Worm (Caenorhabditis elegans) whole organism, L4 larva: ENCODE results near the gene C05A9.2.
A peak's percentile ranks its signal among the peaks of the same experiment; 100 is the strongest.

ENCODE experiments used
- D1046.2 ChIP-seq: fragments of 200-800 bp; sonication (Bioruptor generic); IDR thresholded peaks from 2 replicates; pipeline ENCODE4 v1.3.6; 2022; ENCODE audit warnings: missing genetic modification characterization, missing compliant biosample characterization
- F26F4.8 ChIP-seq: fragments of 200-800 bp; sonication (Bioruptor generic); conservative IDR thresholded peaks from 2 replicates; pipeline ENCODE4 v1.3.6; 2022; ENCODE audit warnings: missing genetic modification characterization, missing compliant biosample characterization
- T26A8.4 ChIP-seq: fragments of 200-800 bp; sonication (Bioruptor generic); IDR thresholded peaks from 2 replicates; pipeline ENCODE4 v1.3.6; 2022; ENCODE audit warnings: missing genetic modification characterization, missing compliant biosample characterization
- Y105C5A.15 ChIP-seq: fragments of 200-800 bp; sonication (Bioruptor generic); IDR thresholded peaks from 2 replicates; pipeline ENCODE4 v1.3.6; 2022; ENCODE audit warnings: missing genetic modification characterization, missing compliant biosample characterization
- Y5F2A.4 ChIP-seq: fragments of 200-800 bp; sonication (Bioruptor generic); optimal IDR thresholded peaks from 2 replicates; lab custom pipeline; 2018; ENCODE audit warnings: mild to moderate bottlenecking, missing genetic modification characterization, missing compliant biosample characterization
- ZK546.5 ChIP-seq, 2 experiments: sonication (generic microtip); optimal IDR thresholded peaks; 2 replicates each; lab custom pipeline; 2017; ENCODE audit warnings: missing biosample characterization in 2 of 2, missing genetic modification characterization in 2 of 2
- aha-1 ChIP-seq: fragments of 150-350 bp; peaks from one replicate; lab custom pipeline; 2014; ENCODE audit warnings: missing biosample characterization, missing genetic modification characterization
- ceh-20 ChIP-seq: fragments of 200-800 bp; sonication (Bioruptor generic); IDR thresholded peaks from 2 replicates; pipeline ENCODE4 v1.3.6; 2022; ENCODE audit warnings: missing genetic modification reagents, missing genetic modification characterization, missing compliant biosample characterization
- ceh-32 ChIP-seq: sonication (generic microtip); optimal IDR thresholded peaks from 2 replicates; lab custom pipeline; 2016; ENCODE audit warnings: mild to moderate bottlenecking, missing genetic modification characterization, missing compliant biosample characterization; ENCODE audit not compliant: poor library complexity
- ceh-44 ChIP-seq: fragments of 200-800 bp; sonication (Bioruptor generic); IDR thresholded peaks from 2 replicates; pipeline ENCODE4 v1.3.6; 2022; ENCODE audit warnings: missing genetic modification reagents, missing genetic modification characterization, missing compliant biosample characterization
- ceh-62 ChIP-seq: sonication (generic microtip); optimal IDR thresholded peaks from 2 replicates; lab custom pipeline; 2017; ENCODE audit warnings: missing biosample characterization, missing genetic modification characterization
- ces-1 ChIP-seq: fragments of 150-350 bp; sonication (generic microtip); optimal IDR thresholded peaks from 4 replicates; lab custom pipeline; 2014; ENCODE audit warnings: missing biosample characterization, missing genetic modification reagents, missing genetic modification characterization
- cey-2 ChIP-seq: sonication (generic microtip); optimal IDR thresholded peaks from 3 replicates; lab custom pipeline; 2017; ENCODE audit warnings: missing genetic modification characterization, mild to moderate bottlenecking, missing compliant biosample characterization, antibody characterized with exemption, borderline replicate concordance; ENCODE audit not compliant: insufficient read depth
- daf-12 ChIP-seq: fragments of 150-350 bp; optimal IDR thresholded peaks from 2 replicates; lab custom pipeline; 2014; ENCODE audit warnings: missing biosample characterization, missing genetic modification reagents, missing genetic modification characterization
- daf-16 ChIP-seq, 3 experiments: sonication (generic microtip); optimal IDR thresholded peaks; 2 replicates each; lab custom pipeline; 2016 to 2017; ENCODE audit warnings: missing genetic modification characterization in 3 of 3, missing genetic modification reagents in 3 of 3, mild to moderate bottlenecking in 2 of 3, missing compliant biosample characterization in 2 of 3, missing biosample characterization in 1 of 3, moderate library complexity in 1 of 3
- daf-8 ChIP-seq: fragments of 200-800 bp; sonication (Bioruptor generic); IDR thresholded peaks from 2 replicates; pipeline ENCODE4 v1.3.6; 2022; ENCODE audit warnings: missing genetic modification characterization, missing compliant biosample characterization
- dmd-8 ChIP-seq: fragments of 200-800 bp; sonication (Bioruptor generic); IDR thresholded peaks from 2 replicates; pipeline ENCODE4 v1.3.6; 2022; ENCODE audit warnings: missing genetic modification characterization, missing compliant biosample characterization
- egl-27 ChIP-seq: sonication (generic microtip); optimal IDR thresholded peaks from 3 replicates; lab custom pipeline; 2017; ENCODE audit warnings: missing biosample characterization, missing genetic modification reagents, missing genetic modification characterization
- fkh-10 ChIP-seq: fragments of 150-350 bp; optimal IDR thresholded peaks from 2 replicates; lab custom pipeline; 2014; ENCODE audit warnings: missing biosample characterization, missing genetic modification reagents, missing genetic modification characterization
- hmg-1.1 ChIP-seq: fragments of 200-800 bp; sonication (Bioruptor generic); IDR thresholded peaks from 2 replicates; pipeline ENCODE4 v1.3.6; 2022; ENCODE audit warnings: missing genetic modification reagents, missing genetic modification characterization, missing compliant biosample characterization
- lim-7 ChIP-seq: fragments of 200-800 bp; sonication (Bioruptor generic); IDR thresholded peaks from 2 replicates; pipeline ENCODE4 v1.3.6; 2022; ENCODE audit warnings: missing genetic modification characterization, missing compliant biosample characterization
- lsy-2 ChIP-seq, 2 experiments: fragments of 150-350 bp in 1 of 2; sonication (generic microtip) in 1 of 2; optimal IDR thresholded peaks; 2 replicates each; lab custom pipeline; 2014 to 2017; ENCODE audit warnings: missing biosample characterization in 2 of 2, missing genetic modification characterization in 2 of 2
- mdl-1 ChIP-seq, 2 experiments: fragments of 150-350 bp in 1 of 2; sonication (generic microtip) in 1 of 2; optimal IDR thresholded peaks; 2 replicates each; lab custom pipeline; 2014 to 2017; ENCODE audit warnings: missing biosample characterization in 2 of 2, missing genetic modification characterization in 2 of 2
- nhr-102 ChIP-seq: sonication (generic microtip); optimal IDR thresholded peaks from 2 replicates; lab custom pipeline; 2016; ENCODE audit warnings: mild to moderate bottlenecking, missing genetic modification characterization, moderate library complexity, missing compliant biosample characterization
- nhr-11 ChIP-seq: fragments of 150-350 bp; optimal IDR thresholded peaks from 2 replicates; lab custom pipeline; 2014; ENCODE audit warnings: missing biosample characterization, missing genetic modification characterization
- nhr-237 ChIP-seq: sonication (generic microtip); optimal IDR thresholded peaks from 2 replicates; lab custom pipeline; 2017; ENCODE audit warnings: missing biosample characterization, missing genetic modification characterization
- snpc-4 ChIP-seq: fragments of 150-350 bp; optimal IDR thresholded peaks from 2 replicates; lab custom pipeline; 2014; ENCODE audit warnings: missing biosample characterization, missing genetic modification characterization
- tag-97 ChIP-seq: fragments of 200-800 bp; sonication (Bioruptor generic); IDR thresholded peaks from 2 replicates; pipeline ENCODE4 v1.3.6; 2022; ENCODE audit warnings: missing genetic modification characterization, missing compliant biosample characterization
- unc-39 ChIP-seq: sonication (generic microtip); optimal IDR thresholded peaks from 2 replicates; lab custom pipeline; 2017; ENCODE audit warnings: missing biosample characterization, missing genetic modification characterization
- unc-62 ChIP-seq, 3 experiments: fragments of 150-350 bp in 1 of 3; sonication (generic microtip); optimal IDR thresholded peaks in 2 of 3; peaks in 1 of 3; 1 replicate in 1 of 3; 2 replicates in 2 of 3; lab custom pipeline; 2014 to 2017; ENCODE audit warnings: missing biosample characterization in 3 of 3, missing genetic modification characterization in 3 of 3, missing genetic modification reagents in 3 of 3, missing genotype in 1 of 3
- vab-7 ChIP-seq: fragments of 200-800 bp; sonication (Bioruptor generic); IDR thresholded peaks from 2 replicates; pipeline ENCODE4 v1.3.6; 2022; ENCODE audit warnings: missing genetic modification reagents, missing genetic modification characterization, missing compliant biosample characterization
- zip-2 ChIP-seq: fragments of 150-350 bp; optimal IDR thresholded peaks from 2 replicates; lab custom pipeline; 2014; ENCODE audit warnings: missing biosample characterization, missing genetic modification characterization

C05A9.2 gene

ce11 chrX:10861673-10862072, 17.2 kb upstream of the C05A9.2 start:
- TF ChIP-seq dmd-8 (GFP tag; lab: Robert Waterston, UW) (no peak), nhr-237 (no peak), unc-62 (GFP tag; optimal IDR thresholded peaks at IDR 0.05 in 1 of 2; lab: Kevin White, UChicago) (peak in 1 of 2 experiments; percentile 98), unc-62 (tag; optimal IDR thresholded peaks at IDR 0.05; lab: Kevin White, UChicago) (no peak)

DNA sequence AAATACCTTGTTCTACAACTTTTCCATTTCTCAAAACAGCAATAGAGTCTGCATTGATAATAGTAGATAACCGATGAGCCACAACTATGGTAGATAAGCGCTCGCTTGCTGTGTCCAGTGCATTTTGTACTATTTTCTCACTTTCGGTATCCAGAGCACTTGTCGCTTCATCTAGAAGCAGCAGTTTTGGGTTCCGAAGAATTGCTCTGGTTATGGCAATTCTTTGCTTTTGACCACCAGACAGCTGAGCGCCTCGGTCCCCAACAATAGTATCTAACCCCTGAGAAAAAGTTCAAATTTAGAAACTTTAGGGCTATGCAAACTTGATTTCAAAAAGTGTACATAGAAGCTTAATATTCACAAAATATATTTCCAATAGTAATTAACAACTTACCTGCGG, 15.1 kb upstream of the C05A9.2 start:
- 0 out of 2 replicates have a peak, but pooled peaks have one; percentile 52 for TF ChIP-seq tag-97 (GFP tag; lab: Robert Waterston, UW)
- peak; percentile 56 for TF ChIP-seq aha-1 (tag; lab: Kevin White, UChicago)
- TF ChIP-seq mdl-1 (tag; optimal IDR thresholded peaks at IDR 0.05; lab: Kevin White, UChicago): no peak
- no peak for TF ChIP-seq D1046.2 (GFP tag; lab: Robert Waterston, UW)

DNA sequence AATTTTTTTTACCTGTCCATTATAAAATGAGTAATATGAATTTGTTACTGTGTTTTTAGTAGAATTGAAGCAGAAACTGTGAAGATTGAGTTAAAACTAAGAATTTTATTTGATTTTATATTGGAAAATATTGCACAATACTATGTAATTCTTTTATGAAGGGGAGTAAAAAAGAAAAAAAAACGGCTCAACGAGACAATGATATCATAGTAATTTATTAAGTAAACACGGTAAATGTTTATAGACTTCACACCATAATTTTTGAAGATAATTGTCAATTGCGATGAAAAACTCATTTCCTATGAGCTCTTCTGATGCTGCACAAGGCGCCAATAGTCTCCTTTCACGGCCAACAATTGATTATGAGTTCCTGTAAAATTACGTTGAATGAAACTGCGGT, 14.7 kb upstream of the C05A9.2 start, which contains the start of gene pgp-5:
Gene pgp-5, minus strand, starts transcription at position 87 of the 400 bp plus-strand sequence.
- peak in 1 of 2 experiments; percentile 95 for TF ChIP-seq unc-62 (GFP tag; optimal IDR thresholded peaks at IDR 0.05 in 1 of 2; lab: Kevin White, UChicago)
- no peak for TF ChIP-seq unc-62 (tag; optimal IDR thresholded peaks at IDR 0.05; lab: Kevin White, UChicago)
- no peak for TF ChIP-seq daf-12 (tag; lab: Kevin White, UChicago)
- TF ChIP-seq egl-27 (tag; lab: Kevin White, UChicago): no peak
- TF ChIP-seq zip-2 (tag; lab: Kevin White, UChicago): peak; percentile 81
- no peak for TF ChIP-seq F26F4.8 (GFP tag; lab: Robert Waterston, UW)
- no peak for TF ChIP-seq vab-7
- no peak for TF ChIP-seq Y5F2A.4 (GFP tag; lab: Kevin White, UChicago)
- no peak for TF ChIP-seq ZK546.5 (tag; optimal IDR thresholded peaks at IDR 0.05; lab: Kevin White, UChicago)
- TF ChIP-seq lsy-2 (tag; optimal IDR thresholded peaks at IDR 0.05; lab: Kevin White, UChicago): no peak
- no peak for TF ChIP-seq ceh-44 (GFP tag; lab: Robert Waterston, UW)
- no peak for TF ChIP-seq T26A8.4 (GFP tag; lab: Robert Waterston, UW)

DNA sequence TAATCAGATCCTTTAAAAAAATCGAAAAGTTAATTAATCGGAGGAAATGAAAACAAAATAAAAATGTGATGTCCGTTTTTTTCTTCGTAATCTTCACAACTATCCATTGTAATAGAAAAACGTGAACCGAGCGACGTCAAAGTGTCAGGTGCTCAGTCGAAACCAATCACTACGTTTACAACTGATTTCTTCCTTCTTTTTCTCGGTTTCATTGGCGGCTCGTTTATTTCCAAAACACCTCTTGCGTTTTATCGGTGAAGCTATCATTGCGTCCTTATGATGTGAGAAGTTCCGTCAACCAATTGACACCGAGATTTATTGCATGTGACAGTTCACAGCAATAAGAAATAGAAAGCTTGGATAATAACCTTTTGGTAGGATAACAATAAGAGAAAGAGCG, 8.8 kb upstream of the C05A9.2 start:
- no peak for TF ChIP-seq ceh-20
- TF ChIP-seq lim-7: no peak
- no peak for TF ChIP-seq zip-2 (tag; lab: Kevin White, UChicago)
- TF ChIP-seq unc-39: no peak
- no peak for TF ChIP-seq hmg-1.1 (GFP tag; lab: Robert Waterston, UW)
- no peak for TF ChIP-seq snpc-4 (tag; lab: Kevin White, UChicago)
- no peak for TF ChIP-seq daf-8 (GFP tag; lab: Robert Waterston, UW)
- no peak for TF ChIP-seq fkh-10
- TF ChIP-seq nhr-102 (tag; lab: Kevin White, UChicago): no peak
- TF ChIP-seq ceh-62 (tag; lab: Kevin White, UChicago): no peak
- TF ChIP-seq nhr-11 (tag; lab: Kevin White, UChicago): peak; percentile 48
- TF ChIP-seq daf-16 (GFP tag; optimal IDR thresholded peaks at IDR 0.05; lab: Kevin White, UChicago): peak in 1 of 2 experiments; percentile 84
- TF ChIP-seq daf-16 (tag; optimal IDR thresholded peaks at IDR 0.05; lab: Kevin White, UChicago): no peak

- TF ChIP-seq unc-62 (GFP tag; optimal IDR thresholded peaks at IDR 0.05 in 1 of 2; lab: Kevin White, UChicago): peak in 1 of 2 experiments; percentile 39
- no peak for TF ChIP-seq unc-62 (tag; optimal IDR thresholded peaks at IDR 0.05; lab: Kevin White, UChicago)
- no peak for TF ChIP-seq cey-2 (tag; lab: Kevin White, UChicago)
- TF ChIP-seq, all 104 proteins: peak for 1
Measured at ce11 chrX:10851735-10852134, 7.3 kb upstream of the C05A9.2 start.

DNA sequence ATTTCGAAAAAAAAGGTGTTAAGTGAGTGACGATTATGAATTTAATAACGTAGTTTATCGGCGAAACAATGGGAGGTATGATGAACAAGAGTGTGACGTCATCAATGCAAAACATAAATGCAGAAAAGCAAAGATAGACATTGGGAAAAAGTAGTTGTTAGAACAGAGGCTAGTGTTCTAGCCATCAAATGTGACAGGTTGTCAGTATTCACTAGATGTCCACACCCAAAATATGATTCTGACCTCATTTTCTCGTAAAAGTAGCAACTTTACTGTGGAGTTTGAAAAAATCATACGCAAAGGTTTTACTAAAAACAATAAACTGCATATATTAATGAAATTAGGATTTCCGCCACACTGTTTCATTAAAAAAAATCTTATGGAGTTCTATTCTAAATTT, 6.7 kb upstream of the C05A9.2 start:
- TF ChIP-seq ces-1 (GFP tag; lab: Kevin White, UChicago) (no peak), unc-62 (GFP tag; optimal IDR thresholded peaks at IDR 0.05 in 1 of 2; lab: Kevin White, UChicago) (peak in 1 of 2 experiments; percentile 96), unc-62 (tag; optimal IDR thresholded peaks at IDR 0.05; lab: Kevin White, UChicago) (no peak), Y105C5A.15 (GFP tag; lab: Robert Waterston, UW) (no peak), ceh-32 (tag; lab: Kevin White, UChicago) (no peak)
